Fruit fly (Drosophila melanogaster) whole organism, pupa: ENCODE measurements around the gene CG31174.
A peak's percentile ranks its signal among the peaks of the same experiment; 100 is the strongest.

Source experiments
- CG10348 ChIP-seq: fragments of 200-800 bp; sonication (Bioruptor generic); IDR thresholded peaks from 2 replicates; pipeline ENCODE4 v1.3.6; 2022; ENCODE audit warnings: missing biosample characterization, missing genetic modification characterization
- CG12605 ChIP-seq: fragments of 200-800 bp; sonication (Bioruptor generic); IDR thresholded peaks from 2 replicates; pipeline ENCODE4 v1.3.6; 2022; ENCODE audit warnings: missing biosample characterization, missing genetic modification characterization
- CG13204 ChIP-seq: fragments of 200-800 bp; sonication (Bioruptor generic); optimal IDR thresholded peaks from 2 replicates; lab custom pipeline; 2018; ENCODE audit warnings: missing biosample characterization, mild to moderate bottlenecking, missing genetic modification characterization, moderate library complexity
- CG14655 ChIP-seq: fragments of 200-800 bp; sonication (Bioruptor generic); optimal IDR thresholded peaks from 3 replicates; lab custom pipeline; 2017; ENCODE audit warnings: mild to moderate bottlenecking, missing biosample characterization, missing genetic modification reagents, missing genetic modification characterization
- CG15710 ChIP-seq: fragments of 200-800 bp; sonication (Bioruptor generic); optimal IDR thresholded peaks from 2 replicates; lab custom pipeline; 2018; ENCODE audit warnings: missing biosample characterization, mild to moderate bottlenecking, missing genetic modification characterization, moderate library complexity
- CG17806 ChIP-seq: fragments of 200-800 bp; sonication (Bioruptor generic); optimal IDR thresholded peaks from 2 replicates; lab custom pipeline; 2018; ENCODE audit warnings: missing biosample characterization, mild to moderate bottlenecking, missing genetic modification characterization, moderate library complexity
- CG32121 ChIP-seq: fragments of 200-800 bp; sonication (Bioruptor generic); IDR thresholded peaks from 2 replicates; pipeline ENCODE4 v1.3.6; 2022; ENCODE audit warnings: missing biosample characterization, missing genetic modification characterization
- CG34367 ChIP-seq: fragments of 200-800 bp; sonication (Bioruptor generic); optimal IDR thresholded peaks from 2 replicates; lab custom pipeline; 2018; ENCODE audit warnings: missing biosample characterization, mild to moderate bottlenecking, missing genetic modification characterization
- CG4496 ChIP-seq: fragments of 200-800 bp; sonication (Bioruptor generic); IDR thresholded peaks from 3 replicates; pipeline ENCODE4 v1.3.6; 2022; ENCODE audit warnings: missing biosample characterization, missing genetic modification characterization
- CG8159 ChIP-seq: fragments of 200-800 bp; sonication (Bioruptor generic); optimal IDR thresholded peaks from 3 replicates; lab custom pipeline; 2018; ENCODE audit warnings: missing biosample characterization, mild to moderate bottlenecking, missing genetic modification characterization, moderate library complexity
- CG8301 ChIP-seq: fragments of 200-800 bp; sonication (Bioruptor generic); optimal IDR thresholded peaks from 2 replicates; lab custom pipeline; 2018; ENCODE audit warnings: missing biosample characterization, mild to moderate bottlenecking, missing genetic modification characterization
- CG9948 ChIP-seq: fragments of 200-800 bp; sonication (Bioruptor generic); optimal IDR thresholded peaks from 2 replicates; lab custom pipeline; 2018; ENCODE audit warnings: missing biosample characterization, mild to moderate bottlenecking, missing genetic modification characterization, moderate library complexity
- D1 ChIP-seq: fragments of 200-800 bp; sonication (Bioruptor generic); optimal IDR thresholded peaks from 2 replicates; lab custom pipeline; 2018; ENCODE audit warnings: missing biosample characterization, mild to moderate bottlenecking, missing genetic modification characterization, moderate library complexity
- EcR ChIP-seq: fragments of 200-800 bp; sonication (Bioruptor generic); optimal IDR thresholded peaks from 3 replicates; lab custom pipeline; 2019; ENCODE audit warnings: missing biosample characterization, missing genetic modification characterization, mild to moderate bottlenecking, moderate library complexity, missing genetic modification reagents
- Ets98B ChIP-seq: fragments of 200-800 bp; sonication (Bioruptor generic); IDR thresholded peaks from 2 replicates; pipeline ENCODE4 v1.3.6; 2022; ENCODE audit warnings: missing biosample characterization, missing genetic modification characterization
- Pif1A ChIP-seq: fragments of 200-800 bp; sonication (Bioruptor generic); optimal IDR thresholded peaks from 3 replicates; lab custom pipeline; 2016; ENCODE audit warnings: missing biosample characterization, missing genetic modification characterization
- Pif1B ChIP-seq: fragments of 200-800 bp; sonication (Bioruptor generic); optimal IDR thresholded peaks from 3 replicates; lab custom pipeline; 2016; ENCODE audit warnings: missing biosample characterization, missing genetic modification characterization
- Snoo ChIP-seq: fragments of 200-800 bp; sonication (Bioruptor generic); optimal IDR thresholded peaks from 3 replicates; lab custom pipeline; 2017; ENCODE audit warnings: missing biosample characterization, mild to moderate bottlenecking, missing genetic modification characterization, inconsistent platforms
- fd96Ca ChIP-seq: fragments of 200-800 bp; sonication (Bioruptor generic); IDR thresholded peaks from 3 replicates; pipeline ENCODE4 v1.3.6; 2022; ENCODE audit warnings: missing biosample characterization, missing genetic modification characterization
- gl ChIP-seq: fragments of 200-800 bp; sonication (Bioruptor generic); optimal IDR thresholded peaks from 2 replicates; lab custom pipeline; 2018; ENCODE audit warnings: missing biosample characterization, mild to moderate bottlenecking, missing genetic modification characterization
- rn ChIP-seq: fragments of 200-800 bp; sonication (Bioruptor generic); IDR thresholded peaks from 2 replicates; pipeline ENCODE4 v1.3.6; 2022; ENCODE audit warnings: missing biosample characterization, missing genetic modification characterization

CG31174 gene

DNA sequence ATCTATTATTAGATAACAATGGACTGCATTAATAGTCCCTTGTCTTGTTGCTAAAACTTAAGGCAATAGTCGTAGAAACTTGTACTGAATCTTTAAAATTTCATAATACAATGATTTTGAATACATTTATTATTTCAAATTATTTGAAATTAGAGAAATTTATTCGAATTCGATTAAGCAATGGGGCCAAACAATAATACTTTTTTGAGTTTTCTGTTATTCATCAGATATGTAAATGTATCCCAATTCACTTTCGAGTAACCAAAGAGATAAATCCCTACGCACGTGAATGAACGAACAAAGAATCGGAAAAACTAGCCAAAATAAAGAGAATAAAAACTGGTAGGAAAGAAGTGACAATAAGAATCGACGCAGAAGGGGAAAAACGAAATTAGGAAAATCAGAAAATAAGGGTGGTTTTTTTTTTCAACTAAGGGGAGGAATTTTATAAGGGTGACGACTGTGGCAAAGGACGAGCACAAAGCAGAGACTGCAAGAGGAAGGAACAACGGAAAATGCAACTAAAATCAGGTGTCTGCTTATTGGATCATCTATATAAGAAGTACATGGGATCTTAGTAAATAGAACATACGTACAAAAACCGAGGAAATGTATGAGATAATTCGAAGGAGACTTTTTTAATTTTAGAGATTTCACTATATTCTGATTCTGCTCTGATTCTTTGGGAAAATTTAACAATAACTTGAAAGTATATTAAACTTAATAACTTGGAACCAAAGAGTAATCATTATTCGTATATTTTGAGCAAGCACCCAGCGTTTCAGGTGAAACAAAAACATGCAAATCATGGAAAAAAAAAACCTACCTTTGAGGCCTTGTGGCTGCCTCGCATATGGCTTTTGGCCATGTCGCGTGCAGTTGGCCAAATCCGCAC, 14.5 kb downstream of the CG31174 start:
- no peak for TF ChIP-seq CG13204 (GFP tag; lab: Kevin White, UChicago)
- TF ChIP-seq CG34367: no peak
- no peak for TF ChIP-seq CG17806
- no peak for TF ChIP-seq CG10348 (GFP tag; lab: Robert Waterston, UW)
- TF ChIP-seq Snoo (tag; lab: Kevin White, UChicago): no peak
- no peak for TF ChIP-seq CG8301 (tag; lab: Kevin White, UChicago)
- no peak for TF ChIP-seq fd96Ca (GFP tag; lab: Robert Waterston, UW)

dm6 chr3R:21853618-21854573, 15.4 kb downstream of the CG31174 start:
- peak; percentile 52; the same call in 2 of the 3 replicates for TF ChIP-seq fd96Ca (GFP tag; lab: Robert Waterston, UW)
- 0 out of 2 replicates have a peak, but pooled peaks have one; percentile 28 for TF ChIP-seq rn
- peak; percentile 1 for TF ChIP-seq CG34367
- TF ChIP-seq Ets98B (GFP tag; lab: Robert Waterston, UW): peak; percentile 68; the same call in 1 of the 2 replicates
- peak; percentile 67; the same call in 1 of the 2 replicates for TF ChIP-seq CG32121 (GFP tag; lab: Robert Waterston, UW)
- no peak for TF ChIP-seq CG10348 (GFP tag; lab: Robert Waterston, UW)
- TF ChIP-seq Pif1B: peak; percentile 78
- TF ChIP-seq D1 (tag; lab: Kevin White, UChicago): no peak
- TF ChIP-seq CG4496 (GFP tag; lab: Robert Waterston, UW): peak; percentile 39; the same call in 2 of the 3 replicates
- TF ChIP-seq CG15710 (tag; lab: Kevin White, UChicago): peak; percentile 50
- TF ChIP-seq CG13204 (GFP tag; lab: Kevin White, UChicago): peak; percentile 25
- TF ChIP-seq CG12605 (GFP tag; lab: Robert Waterston, UW): peak; percentile 66
- peak; percentile 27 for TF ChIP-seq CG14655 (GFP tag; lab: Kevin White, UChicago)
- peak; percentile 66 for TF ChIP-seq Pif1A (GFP tag; lab: Kevin White, UChicago)
- TF ChIP-seq CG9948 (tag; lab: Kevin White, UChicago): peak; percentile 36
- peak; percentile 88 for TF ChIP-seq EcR (GFP tag; lab: Kevin White, UChicago)
- TF ChIP-seq CG17806: no peak
- peak; percentile 42 for TF ChIP-seq Snoo (tag; lab: Kevin White, UChicago)
- TF ChIP-seq CG8159 (tag; lab: Kevin White, UChicago): peak; percentile 61
- no peak for TF ChIP-seq CG8301 (tag; lab: Kevin White, UChicago)

DNA sequence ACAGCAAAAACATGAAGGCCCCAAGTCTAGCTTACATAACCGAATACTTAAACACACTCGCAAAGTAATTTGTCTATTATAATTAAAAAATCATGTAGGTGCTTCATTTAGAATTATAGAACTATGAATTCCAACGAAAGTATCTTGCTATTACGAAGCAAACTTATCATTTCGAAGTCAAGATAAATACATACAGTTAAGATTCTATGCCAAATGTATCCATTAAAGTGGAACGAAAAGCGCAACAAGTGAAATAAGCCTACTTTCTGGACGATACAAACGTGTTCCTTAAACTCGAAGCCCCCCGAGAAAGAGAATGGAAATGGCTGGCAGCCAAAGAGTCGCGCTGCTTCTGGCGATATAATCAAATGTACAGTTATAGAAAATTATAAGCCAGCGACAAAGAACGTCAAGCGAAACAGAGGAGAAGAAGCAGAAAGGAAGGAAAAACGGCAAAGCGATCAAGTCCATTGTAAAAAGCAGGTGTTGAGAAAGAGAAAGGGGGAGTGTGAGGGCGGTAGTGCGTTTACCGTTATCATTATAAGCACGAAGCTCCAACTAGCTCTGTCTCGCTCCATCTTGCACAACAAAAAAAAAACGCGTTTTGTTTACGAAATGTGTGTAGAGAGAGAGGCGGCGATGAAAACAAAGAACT, 16.6 kb downstream of the CG31174 start:
- TF ChIP-seq CG12605 (GFP tag; lab: Robert Waterston, UW) (no peak), Snoo (tag; lab: Kevin White, UChicago) (no peak), rn (no peak), EcR (GFP tag; lab: Kevin White, UChicago) (peak; percentile 44), Ets98B (GFP tag; lab: Robert Waterston, UW) (0 out of 2 replicates have a peak, but pooled peaks have one; percentile 11), CG10348 (GFP tag; lab: Robert Waterston, UW) (no peak), D1 (tag; lab: Kevin White, UChicago) (no peak), CG4496 (GFP tag; lab: Robert Waterston, UW) (no peak), Pif1A (GFP tag; lab: Kevin White, UChicago) (peak; percentile 1), fd96Ca (GFP tag; lab: Robert Waterston, UW) (0 out of 3 replicates have a peak, but pooled peaks have one; percentile 33), CG32121 (GFP tag; lab: Robert Waterston, UW) (no peak), CG8159 (tag; lab: Kevin White, UChicago) (peak; percentile 54), CG17806 (peak; percentile 33), CG8301 (tag; lab: Kevin White, UChicago) (peak; percentile 21), CG15710 (tag; lab: Kevin White, UChicago) (peak; percentile 39), CG14655 (GFP tag; lab: Kevin White, UChicago) (peak; percentile 35), gl (tag; lab: Kevin White, UChicago) (no peak), CG9948 (tag; lab: Kevin White, UChicago) (peak; percentile 32)
- TF ChIP-seq, all 21 proteins: peak for 10
